Worm (Caenorhabditis elegans) whole organism, late embryonic: Measurements from ENCODE around the gene R148.8.

Experiments
- F13H6.1 ChIP-seq: sonication (generic microtip); optimal IDR thresholded peaks from 2 replicates; lab custom pipeline; 2016; ENCODE audit warnings: missing genetic modification characterization, missing compliant biosample characterization
- ceh-2 ChIP-seq: sonication (generic microtip); optimal IDR thresholded peaks from 2 replicates; lab custom pipeline; 2016; ENCODE audit warnings: missing genotype, missing genetic modification characterization, missing compliant biosample characterization
- ceh-48 ChIP-seq: sonication (generic microtip); optimal IDR thresholded peaks from 2 replicates; lab custom pipeline; 2016; ENCODE audit warnings: missing genetic modification characterization, inconsistent platforms, missing compliant biosample characterization
- npax-4 ChIP-seq: sonication (generic microtip); optimal IDR thresholded peaks from 2 replicates; lab custom pipeline; 2016; ENCODE audit warnings: missing genetic modification characterization, missing compliant biosample characterization
- pros-1 ChIP-seq: fragments of 150-350 bp; optimal IDR thresholded peaks from 2 replicates; lab custom pipeline; 2014; ENCODE audit warnings: missing biosample characterization, missing genetic modification reagents, missing genetic modification characterization
- rnt-1 ChIP-seq: sonication (generic microtip); optimal IDR thresholded peaks from 2 replicates; lab custom pipeline; 2016; ENCODE audit warnings: missing genetic modification characterization, missing compliant biosample characterization
- sdc-2 ChIP-seq: sonication (generic microtip); optimal IDR thresholded peaks from 2 replicates; lab custom pipeline; 2016; ENCODE audit warnings: missing genotype, missing genetic modification characterization, missing compliant biosample characterization
- sox-4 ChIP-seq: sonication (generic microtip); optimal IDR thresholded peaks from 2 replicates; lab custom pipeline; 2017; ENCODE audit warnings: mild to moderate bottlenecking, missing genetic modification characterization, inconsistent platforms, missing compliant biosample characterization
- unc-3 ChIP-seq, 2 experiments: fragments of 200-800 bp in 1 of 2; sonication (Bioruptor generic) in 1 of 2; sonication (generic microtip) in 1 of 2; conservative IDR thresholded peaks in 1 of 2; optimal IDR thresholded peaks in 1 of 2; 2 replicates each; pipeline versions ENCODE4 v1.3.6 to Lab custom; 2016 to 2022; ENCODE audit warnings: missing compliant biosample characterization in 2 of 2, missing genetic modification characterization in 2 of 2, missing genetic modification reagents in 1 of 2
- unc-86 ChIP-seq: sonication (generic microtip); optimal IDR thresholded peaks from 2 replicates; lab custom pipeline; 2016; ENCODE audit warnings: missing genetic modification characterization, missing compliant biosample characterization

DNA sequence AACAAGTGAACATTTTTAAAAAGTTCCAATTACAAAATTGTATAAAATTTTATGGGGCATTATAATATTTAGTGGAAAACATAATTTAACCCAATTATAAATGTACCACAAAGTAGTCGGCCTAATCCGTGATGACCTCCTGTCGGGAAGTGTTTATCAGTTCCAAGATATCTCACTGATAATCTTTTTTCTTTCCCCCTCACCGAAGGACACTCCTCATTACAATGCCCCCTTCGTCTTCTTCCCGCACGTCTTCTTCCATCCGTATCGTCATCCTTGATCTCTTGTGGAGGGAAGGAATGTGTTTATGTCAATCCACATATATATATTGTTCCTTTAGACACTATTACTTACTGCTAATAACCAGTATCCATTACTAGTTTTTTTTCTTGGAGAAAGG is 26.0 kb upstream of the R148.8 start, which contains the start of gene R148.5:
- TF ChIP-seq unc-3 (GFP tag; conservative IDR thresholded peaks at IDR 0.05; lab: Robert Waterston, UW): no peak
- no peak for TF ChIP-seq unc-3 (tag; optimal IDR thresholded peaks at IDR 0.05; lab: Kevin White, UChicago)
- TF ChIP-seq unc-86 (tag; lab: Kevin White, UChicago): no peak
- no peak for TF ChIP-seq pros-1
- no peak for TF ChIP-seq npax-4 (tag; lab: Kevin White, UChicago)
- TF ChIP-seq F13H6.1: no peak
- no peak for TF ChIP-seq ceh-2 (tag; lab: Kevin White, UChicago)
- no peak for TF ChIP-seq sox-4
- TF ChIP-seq sdc-2 (tag; lab: Kevin White, UChicago): no peak
- TF ChIP-seq ceh-48 (tag; lab: Kevin White, UChicago): no peak
- no peak for TF ChIP-seq rnt-1
